Fruit fly (Drosophila melanogaster): ENCODE measurements around the gene Rint1.
A peak's percentile ranks its signal among the peaks of the same experiment; 100 is the strongest.

The Rint1 gene

DNA sequence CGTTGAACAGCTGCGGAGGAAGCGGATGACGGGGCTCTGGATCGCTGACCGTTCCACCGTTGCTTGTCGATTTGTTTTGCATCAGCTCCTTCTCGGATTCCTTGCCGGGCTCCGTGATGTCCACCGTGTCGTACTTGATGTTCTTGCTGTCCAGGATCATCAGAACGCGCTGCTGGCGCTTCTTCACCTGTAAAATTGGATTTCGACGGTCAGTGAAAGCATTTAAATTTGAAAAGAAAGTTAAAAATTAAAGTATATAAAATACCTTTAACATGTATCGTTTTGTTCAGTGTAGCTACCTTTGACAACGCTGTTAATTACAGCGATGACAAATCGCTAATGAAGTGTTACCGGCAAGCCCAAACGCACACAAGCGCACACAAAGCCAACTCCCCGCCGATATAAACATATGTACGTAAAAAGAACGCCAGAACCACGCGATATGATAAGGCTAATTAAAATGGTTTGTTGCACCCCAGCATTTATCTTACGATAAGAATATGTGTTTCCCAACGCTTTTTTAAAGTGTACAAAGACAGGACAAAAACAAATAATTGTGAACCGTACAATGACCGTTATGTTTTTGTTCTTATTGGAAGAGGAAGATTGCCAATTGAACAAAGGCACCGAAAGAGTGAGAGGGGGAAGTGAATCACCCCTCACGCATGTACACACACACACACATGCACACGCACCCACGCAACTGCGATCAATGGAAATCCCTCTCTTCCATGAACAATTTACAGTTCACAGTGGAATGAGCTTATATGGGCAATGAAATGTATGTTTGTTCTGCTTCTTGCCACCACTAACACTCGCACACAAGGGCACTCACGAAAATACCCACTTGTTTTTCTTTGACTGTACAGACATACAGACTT is 44.6 kb downstream of the Rint1 start:
- no peak for TF ChIP-seq D1 (tag; optimal IDR thresholded peaks at IDR 0.05)
- no peak for TF ChIP-seq CG15710 (tag; optimal IDR thresholded peaks at IDR 0.05)
- no peak for TF ChIP-seq rn (GFP tag; IDR thresholded peaks at IDR 0.05)
- no peak for TF ChIP-seq gl (tag; optimal IDR thresholded peaks at IDR 0.05)
- no peak for TF ChIP-seq CG17806 (tag; optimal IDR thresholded peaks at IDR 0.05)
- TF ChIP-seq CG9948 (tag; optimal IDR thresholded peaks at IDR 0.05) = no peak
- TF ChIP-seq CG14655 (GFP tag; optimal IDR thresholded peaks at IDR 0.05) = no peak
- peak; percentile 16 for TF ChIP-seq Snoo (tag; optimal IDR thresholded peaks at IDR 0.05)
- TF ChIP-seq CG8301 (tag; optimal IDR thresholded peaks at IDR 0.05) = peak; percentile 33
- TF ChIP-seq CG4496 (GFP tag; IDR thresholded peaks at IDR 0.05) = peak; percentile 60; the same call in 2 of the 3 replicates
- peak; percentile 18 for TF ChIP-seq Pif1A (GFP tag; optimal IDR thresholded peaks at IDR 0.05)
- TF ChIP-seq EcR (GFP tag; optimal IDR thresholded peaks at IDR 0.05) = peak; percentile 93
- no peak for TF ChIP-seq CG12605 (GFP tag; IDR thresholded peaks at IDR 0.05)
- TF ChIP-seq CG13204 (GFP tag; optimal IDR thresholded peaks at IDR 0.05) = no peak
- TF ChIP-seq Pif1B (GFP tag; optimal IDR thresholded peaks at IDR 0.05) = peak; percentile 18
- no peak for TF ChIP-seq fd96Ca (GFP tag; IDR thresholded peaks at IDR 0.05)
- no peak for TF ChIP-seq CG10348 (GFP tag; IDR thresholded peaks at IDR 0.05)
- no peak for TF ChIP-seq Ets98B (GFP tag; IDR thresholded peaks at IDR 0.05)
- peak; percentile 41 for TF ChIP-seq CG8159 (tag; optimal IDR thresholded peaks at IDR 0.05)
- no peak for TF ChIP-seq CG34367 (tag; optimal IDR thresholded peaks at IDR 0.05)
- TF ChIP-seq CG32121 (GFP tag; IDR thresholded peaks at IDR 0.05) = peak; percentile 43; the same call in 1 of the 2 replicates

DNA sequence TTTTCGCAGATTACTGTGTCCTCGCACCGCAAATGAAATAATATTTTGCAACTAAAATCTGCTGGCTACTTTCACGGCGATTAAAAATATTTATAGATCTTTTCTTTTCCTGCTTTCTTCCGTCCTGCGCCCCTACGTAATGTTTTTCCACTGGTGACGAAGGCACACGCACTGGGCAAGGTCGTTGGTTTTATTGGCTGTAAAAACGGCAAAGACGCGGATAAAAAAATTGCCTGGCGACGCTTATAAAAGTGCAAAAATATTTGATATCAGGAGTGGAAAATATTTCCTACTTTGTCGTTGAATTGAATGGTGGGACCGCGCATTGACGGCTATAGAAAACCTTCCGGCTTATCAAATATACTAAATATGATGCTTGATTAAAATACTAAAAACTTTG is 45.5 kb downstream of the Rint1 start, which contains the start of gene Sh3beta:
TSS of gene Sh3beta (minus strand) at position 327 of the 400 bp plus-strand sequence.
- TF ChIP-seq CG8301 (tag; optimal IDR thresholded peaks at IDR 0.05) (no peak), CG32121 (GFP tag; IDR thresholded peaks at IDR 0.05) (no peak), Pif1A (GFP tag; optimal IDR thresholded peaks at IDR 0.05) (no peak)

DNA sequence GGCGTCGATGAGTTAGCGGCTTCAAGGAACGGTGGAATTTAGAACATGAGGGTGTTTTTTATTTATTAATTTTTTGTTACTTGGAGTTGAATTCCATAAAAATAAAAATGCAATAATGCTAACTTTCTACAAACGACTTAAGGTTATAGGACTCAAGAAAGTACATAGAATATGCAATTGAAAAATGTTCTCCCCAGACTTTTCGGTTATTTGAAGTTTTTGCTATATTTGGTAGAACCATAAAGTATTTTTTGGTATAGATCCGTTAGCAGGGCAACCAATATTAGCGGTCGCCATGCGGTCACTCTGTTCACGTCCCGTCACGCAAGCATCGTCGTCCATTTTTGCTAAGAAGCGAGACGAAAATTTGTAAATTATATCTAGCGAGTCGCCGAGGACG is 46.1 kb downstream of the Rint1 start, which contains the start of gene akirin:
TSS of gene akirin (plus strand) at position 301 of the 400 bp plus-strand sequence.
- TF ChIP-seq CG14655 (GFP tag; optimal IDR thresholded peaks at IDR 0.05) = no peak
- no peak for TF ChIP-seq CG13204 (GFP tag; optimal IDR thresholded peaks at IDR 0.05)
- TF ChIP-seq gl (tag; optimal IDR thresholded peaks at IDR 0.05) = no peak

DNA sequence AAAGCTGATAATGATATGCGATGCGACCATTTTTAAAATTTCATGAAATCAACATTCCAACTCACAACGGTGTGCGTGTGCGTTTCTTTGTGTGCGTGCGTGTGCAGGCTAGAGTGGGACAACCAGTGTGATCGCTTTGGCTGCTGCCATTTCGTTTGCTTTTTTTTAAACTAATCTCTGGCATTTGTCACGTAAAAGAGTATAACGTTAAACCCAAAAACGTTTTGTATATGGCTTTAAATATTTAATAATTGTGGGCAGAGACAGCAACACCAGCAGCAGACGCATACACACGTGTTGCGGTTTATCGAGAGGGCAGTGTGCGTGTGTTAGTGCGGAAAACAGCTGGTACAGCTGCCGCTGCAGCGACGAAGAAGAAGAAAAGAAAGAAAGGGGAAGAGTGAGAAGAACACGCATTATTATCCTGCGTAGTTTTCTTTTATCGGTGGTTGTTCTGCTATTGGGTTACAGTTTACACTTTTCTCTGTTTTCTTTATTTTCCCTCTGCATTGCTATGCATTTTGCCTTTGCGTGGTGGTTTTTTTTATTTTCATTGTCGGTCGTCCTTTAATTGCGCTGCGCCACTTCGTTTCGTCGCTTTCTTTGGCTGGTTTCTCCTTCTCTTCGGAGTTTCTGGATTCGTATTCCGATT is 46.9 kb downstream of the Rint1 start:
- TF ChIP-seq Pif1B (GFP tag; optimal IDR thresholded peaks at IDR 0.05) (peak; percentile 21), Pif1A (GFP tag; optimal IDR thresholded peaks at IDR 0.05) (peak; percentile 1), EcR (GFP tag; optimal IDR thresholded peaks at IDR 0.05) (peak; percentile 33), CG15710 (tag; optimal IDR thresholded peaks at IDR 0.05) (no peak)

DNA sequence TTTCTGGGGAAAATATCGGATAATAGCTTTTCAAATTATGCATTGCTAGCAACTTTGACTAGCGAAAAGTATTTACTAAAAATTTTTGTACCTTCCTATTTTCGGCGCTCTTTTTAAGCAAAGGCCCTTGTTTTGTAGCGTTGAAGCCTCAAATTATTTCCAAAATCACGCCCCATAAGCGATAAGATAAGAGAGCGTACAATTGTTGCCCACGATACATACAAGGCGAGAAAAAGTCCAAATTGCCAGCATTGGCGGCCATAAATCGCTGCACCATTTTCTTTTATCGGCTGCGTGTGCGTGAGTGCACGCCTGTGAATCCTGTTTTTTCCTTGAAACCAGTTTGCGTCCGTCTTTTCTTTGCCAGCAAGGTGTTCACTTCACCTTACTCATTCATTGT is 47.9 kb downstream of the Rint1 start:
- TF ChIP-seq CG13204 (GFP tag; optimal IDR thresholded peaks at IDR 0.05) = no peak
- 0 out of 3 replicates have a peak, but pooled peaks have one; percentile 25 for TF ChIP-seq CG4496 (GFP tag; IDR thresholded peaks at IDR 0.05)

Measured in whole organism, pupa.